Fruit fly (Drosophila melanogaster) whole organism, embryonic: ENCODE results near the gene RhoBTB.

Experiments
- C15 ChIP-seq: fragments of 200-800 bp; sonication (Bioruptor generic); IDR thresholded peaks from 3 replicates; pipeline ENCODE4 v1.3.6; 2022; ENCODE audit warnings: missing biosample characterization, missing genetic modification characterization
- CG10366 ChIP-seq: fragments of 200-800 bp; sonication (Bioruptor generic); IDR thresholded peaks from 2 replicates; pipeline ENCODE4 v1.3.6; 2022; ENCODE audit warnings: missing biosample characterization, missing genetic modification characterization
- CG12391 ChIP-seq: fragments of 200-800 bp; sonication (Bioruptor generic); optimal IDR thresholded peaks from 3 replicates; lab custom pipeline; 2018; ENCODE audit warnings: missing biosample characterization, mild to moderate bottlenecking, missing genetic modification characterization, moderate library complexity
- CG13775 ChIP-seq: fragments of 200-800 bp; sonication (Bioruptor generic); optimal IDR thresholded peaks from 3 replicates; lab custom pipeline; 2017; ENCODE audit warnings: missing biosample characterization, mild to moderate bottlenecking, missing genetic modification characterization
- CG1529 ChIP-seq: fragments of 200-800 bp; sonication (Bioruptor generic); optimal IDR thresholded peaks from 3 replicates; lab custom pipeline; 2018; ENCODE audit warnings: missing biosample characterization, missing genetic modification characterization
- CG15696 ChIP-seq: fragments of 200-800 bp; sonication (Bioruptor generic); optimal IDR thresholded peaks from 2 replicates; lab custom pipeline; 2019; ENCODE audit warnings: missing biosample characterization, mild to moderate bottlenecking, missing genetic modification characterization, moderate library complexity
- CG17359 ChIP-seq: fragments of 200-800 bp; sonication (Bioruptor generic); optimal IDR thresholded peaks from 3 replicates; lab custom pipeline; 2018; ENCODE audit warnings: missing biosample characterization, mild to moderate bottlenecking, missing genetic modification characterization, moderate library complexity
- CG17568 ChIP-seq: fragments of 200-800 bp; sonication (Bioruptor generic); optimal IDR thresholded peaks from 2 replicates; lab custom pipeline; 2018; ENCODE audit warnings: missing biosample characterization, mild to moderate bottlenecking, missing genetic modification characterization, moderate library complexity
- CG1832 ChIP-seq: fragments of 200-800 bp; sonication (Bioruptor generic); optimal IDR thresholded peaks from 2 replicates; lab custom pipeline; 2017; ENCODE audit warnings: missing biosample characterization, mild to moderate bottlenecking, missing genetic modification characterization, inconsistent platforms
- CG31441 ChIP-seq: fragments of 200-800 bp; sonication (Bioruptor generic); IDR thresholded peaks from 2 replicates; pipeline ENCODE4 v1.3.6; 2022; ENCODE audit warnings: missing biosample characterization, missing genetic modification characterization
- CG32772 ChIP-seq: fragments of 200-800 bp; sonication (Bioruptor generic); IDR thresholded peaks from 2 replicates; pipeline ENCODE4 v1.3.6; 2022; ENCODE audit warnings: missing biosample characterization, missing genetic modification characterization
- CG3847 ChIP-seq: fragments of 200-800 bp; sonication (Bioruptor generic); IDR thresholded peaks from 2 replicates; pipeline ENCODE4 v1.3.6; 2022; ENCODE audit warnings: missing biosample characterization, missing genetic modification characterization
- CG6175 ChIP-seq: fragments of 200-800 bp; sonication (Bioruptor generic); IDR thresholded peaks from 3 replicates; pipeline ENCODE4 v1.3.6; 2022; ENCODE audit warnings: missing biosample characterization, missing genetic modification characterization
- CG6272 ChIP-seq: fragments of 200-800 bp; sonication (Bioruptor generic); IDR thresholded peaks from 2 replicates; pipeline ENCODE4 v1.3.6; 2022; ENCODE audit warnings: missing biosample characterization, missing genetic modification characterization
- CG6813 ChIP-seq: fragments of 200-800 bp; sonication (Bioruptor generic); optimal IDR thresholded peaks from 2 replicates; lab custom pipeline; 2017; ENCODE audit warnings: missing biosample characterization, missing genetic modification characterization, mild to moderate bottlenecking, moderate library complexity, missing genetic modification reagents
- CG7271 ChIP-seq: fragments of 200-800 bp; sonication (Bioruptor generic); optimal IDR thresholded peaks from 2 replicates; lab custom pipeline; 2018; ENCODE audit warnings: missing biosample characterization, mild to moderate bottlenecking, missing genetic modification characterization, moderate library complexity
- CG7556 ChIP-seq: fragments of 200-800 bp; sonication (Bioruptor generic); optimal IDR thresholded peaks from 2 replicates; lab custom pipeline; 2017; ENCODE audit warnings: missing biosample characterization, mild to moderate bottlenecking, missing genetic modification characterization
- CG7839 ChIP-seq: fragments of 200-800 bp; sonication (Bioruptor generic); optimal IDR thresholded peaks from 3 replicates; lab custom pipeline; 2018; ENCODE audit warnings: missing biosample characterization, mild to moderate bottlenecking, missing genetic modification characterization, moderate library complexity
- CG8388 ChIP-seq: fragments of 200-800 bp; sonication (Bioruptor generic); optimal IDR thresholded peaks from 2 replicates; lab custom pipeline; 2019; ENCODE audit warnings: missing biosample characterization, mild to moderate bottlenecking, missing genetic modification characterization, moderate library complexity
- Chrac-16 ChIP-seq: fragments of 200-800 bp; sonication (Bioruptor generic); optimal IDR thresholded peaks from 3 replicates; lab custom pipeline; 2016; ENCODE audit warnings: missing biosample characterization, missing genetic modification characterization
- D ChIP-seq, 2 experiments: fragments of 200-800 bp in 1 of 2; fragments of >200 bp in 1 of 2; sonication (Bioruptor generic) in 1 of 2; optimal IDR thresholded peaks; 2 replicates in 1 of 2; 3 replicates in 1 of 2; lab custom pipeline; 2017; ENCODE audit warnings: mild to moderate bottlenecking in 1 of 2, missing biosample characterization in 1 of 2, missing genetic modification characterization in 1 of 2, missing genetic modification reagents in 1 of 2
- D19B ChIP-seq: fragments of 200-800 bp; sonication (Bioruptor generic); optimal IDR thresholded peaks from 2 replicates; lab custom pipeline; 2017; ENCODE audit warnings: missing biosample characterization, mild to moderate bottlenecking, missing genetic modification characterization
- Doc2 ChIP-seq: fragments of 200-800 bp; sonication (Bioruptor generic); IDR thresholded peaks from 2 replicates; pipeline ENCODE4 v1.3.6; 2022; ENCODE audit warnings: missing biosample characterization, missing genetic modification characterization
- Doc3 ChIP-seq: fragments of 200-800 bp; sonication (Bioruptor generic); IDR thresholded peaks from 3 replicates; pipeline ENCODE4 v1.3.6; 2022; ENCODE audit warnings: missing biosample characterization, missing genetic modification characterization; ENCODE audit not compliant: partially characterized antibody
- Fer3 ChIP-seq: fragments of 200-800 bp; sonication (Bioruptor generic); optimal IDR thresholded peaks from 2 replicates; lab custom pipeline; 2018; ENCODE audit warnings: missing biosample characterization, mild to moderate bottlenecking, missing genetic modification characterization, moderate library complexity
- GATAe ChIP-seq: fragments of 200-800 bp; sonication (Bioruptor generic); conservative IDR thresholded peaks from 2 replicates; pipeline ENCODE4 v1.3.6; 2022; ENCODE audit warnings: missing biosample characterization, missing genetic modification characterization
- HmgD ChIP-seq: fragments of 200-800 bp; sonication (Bioruptor generic); optimal IDR thresholded peaks from 3 replicates; lab custom pipeline; 2016; ENCODE audit warnings: missing biosample characterization, missing genetic modification characterization
- Nf-YA ChIP-seq: fragments of 200-800 bp; sonication (Bioruptor generic); IDR thresholded peaks from 2 replicates; pipeline ENCODE4 v1.3.6; 2022; ENCODE audit warnings: missing biosample characterization, missing genetic modification characterization
- Oli ChIP-seq: fragments of 200-800 bp; sonication (Bioruptor generic); optimal IDR thresholded peaks from 2 replicates; lab custom pipeline; 2018; ENCODE audit warnings: missing biosample characterization, mild to moderate bottlenecking, missing genetic modification characterization, moderate library complexity
- Ssrp ChIP-seq: fragments of 200-800 bp; sonication (Bioruptor generic); optimal IDR thresholded peaks from 2 replicates; lab custom pipeline; 2018; ENCODE audit warnings: missing biosample characterization, mild to moderate bottlenecking, missing genetic modification characterization, moderate library complexity
- aop ChIP-seq: fragments of 200-800 bp; sonication (Bioruptor generic); IDR thresholded peaks from 2 replicates; pipeline ENCODE4 v1.3.6; 2022; ENCODE audit warnings: missing biosample characterization, missing genetic modification characterization
- bcd ChIP-seq: fragments of 200-800 bp; sonication (Bioruptor generic); optimal IDR thresholded peaks from 2 replicates; lab custom pipeline; 2017; ENCODE audit warnings: missing biosample characterization, mild to moderate bottlenecking, missing genetic modification characterization
- corto ChIP-seq: fragments of 200-800 bp; sonication (Bioruptor generic); optimal IDR thresholded peaks from 2 replicates; lab custom pipeline; 2016; ENCODE audit warnings: missing biosample characterization, mild to moderate bottlenecking, missing genetic modification characterization, moderate library complexity
- croc ChIP-seq: fragments of 200-800 bp; sonication (Bioruptor generic); conservative IDR thresholded peaks from 3 replicates; pipeline ENCODE4 v1.3.6; 2022; ENCODE audit warnings: missing biosample characterization, missing genetic modification characterization
- dati ChIP-seq: fragments of 200-800 bp; sonication (Bioruptor generic); IDR thresholded peaks from 2 replicates; pipeline ENCODE4 v1.3.6; 2022; ENCODE audit warnings: missing biosample characterization, missing genetic modification characterization
- grn ChIP-seq: fragments of 200-800 bp; sonication (Bioruptor generic); optimal IDR thresholded peaks from 3 replicates; lab custom pipeline; 2017; ENCODE audit warnings: missing biosample characterization, missing genetic modification characterization
- h ChIP-seq: fragments of >200 bp; optimal IDR thresholded peaks from 2 replicates; lab custom pipeline; 2017
- inv ChIP-seq: fragments of 200-800 bp; sonication (Bioruptor generic); IDR thresholded peaks from 2 replicates; pipeline ENCODE4 v1.3.6; 2022; ENCODE audit warnings: missing biosample characterization, missing genetic modification characterization; ENCODE audit not compliant: partially characterized antibody
- kah ChIP-seq: fragments of 200-800 bp; sonication (Bioruptor generic); optimal IDR thresholded peaks from 2 replicates; lab custom pipeline; 2018; ENCODE audit warnings: missing biosample characterization, mild to moderate bottlenecking, missing genetic modification characterization
- p53 ChIP-seq: fragments of 200-800 bp; sonication (Bioruptor generic); optimal IDR thresholded peaks from 2 replicates; lab custom pipeline; 2016; ENCODE audit warnings: missing biosample characterization, missing genetic modification characterization
- peb ChIP-seq: fragments of 200-800 bp; sonication (Bioruptor generic); IDR thresholded peaks from 2 replicates; pipeline ENCODE4 v1.3.6; 2022; ENCODE audit warnings: missing biosample characterization, missing genetic modification characterization
- slbo ChIP-seq: fragments of 200-800 bp; sonication (Bioruptor generic); IDR thresholded peaks from 2 replicates; pipeline ENCODE4 v1.3.6; 2022; ENCODE audit warnings: missing biosample characterization, missing genetic modification characterization
- slp2 ChIP-seq: fragments of 200-800 bp; sonication (Bioruptor generic); optimal IDR thresholded peaks from 2 replicates; lab custom pipeline; 2016; ENCODE audit warnings: missing biosample characterization, missing genetic modification characterization
- tgo ChIP-seq: fragments of 200-800 bp; sonication (Bioruptor generic); IDR thresholded peaks from 3 replicates; pipeline ENCODE4 v1.3.6; 2022; ENCODE audit warnings: missing biosample characterization, missing genetic modification characterization
- tna ChIP-seq: fragments of 200-800 bp; sonication (Bioruptor generic); IDR thresholded peaks from 2 replicates; pipeline ENCODE4 v1.3.6; 2022; ENCODE audit warnings: missing biosample characterization, missing genetic modification characterization; ENCODE audit not compliant: partially characterized antibody
- zen ChIP-seq: fragments of 200-800 bp; sonication (Bioruptor generic); optimal IDR thresholded peaks from 3 replicates; lab custom pipeline; 2018; ENCODE audit warnings: missing biosample characterization, mild to moderate bottlenecking, missing genetic modification characterization, moderate library complexity
- zf30C ChIP-seq: fragments of 200-800 bp; sonication (Bioruptor generic); optimal IDR thresholded peaks from 3 replicates; lab custom pipeline; 2018; ENCODE audit warnings: missing biosample characterization, mild to moderate bottlenecking, missing genetic modification characterization

The RhoBTB gene

dm6 chr3L:20398243-20399222, 22.5 kb downstream of the RhoBTB start (continued):
- TF ChIP-seq CG8388 (GFP tag; lab: Kevin White, UChicago) (peak; percentile 84), slp2 (GFP tag; lab: Kevin White, UChicago) (peak; percentile 57), tna (GFP tag; lab: Robert Waterston, UW) (no peak), zf30C (GFP tag; lab: Kevin White, UChicago) (peak; percentile 81), grn (GFP tag; lab: Kevin White, UChicago) (peak; percentile 54), CG1529 (GFP tag; lab: Kevin White, UChicago) (peak; percentile 86), CG6175 (GFP tag; lab: Robert Waterston, UW) (no peak), Nf-YA (GFP tag; lab: Robert Waterston, UW) (0 out of 2 replicates have a peak, but pooled peaks have one; percentile 39), CG7556 (GFP tag; lab: Kevin White, UChicago) (peak; percentile 92), CG15696 (tag; lab: Kevin White, UChicago) (peak; percentile 48), dati (0 out of 2 replicates have a peak, but pooled peaks have one; percentile 28), corto (GFP tag; lab: Kevin White, UChicago) (peak; percentile 71), CG7839 (tag; lab: Kevin White, UChicago) (peak; percentile 91), peb (GFP tag; lab: Robert Waterston, UW) (peak; percentile 51; the same call in 1 of the 2 replicates), D19B (GFP tag; lab: Kevin White, UChicago) (peak; percentile 64), CG6272 (GFP tag; lab: Robert Waterston, UW) (peak; percentile 53), GATAe (0 out of 2 replicates have a peak, but pooled peaks have one; percentile 11), tgo (GFP tag; lab: Robert Waterston, UW) (peak; percentile 79), CG7271 (peak; percentile 25), kah (peak; percentile 93), CG13775 (GFP tag; lab: Kevin White, UChicago) (peak; percentile 80), CG10366 (GFP tag; lab: Robert Waterston, UW) (peak; percentile 67), CG31441 (peak; percentile 86), Fer3 (tag; lab: Kevin White, UChicago) (peak; percentile 83), h (lab: Kevin White, UChicago) (no peak), slbo (GFP tag; lab: Robert Waterston, UW) (peak; percentile 78), CG12391 (peak; percentile 90), Ssrp (tag; lab: Kevin White, UChicago) (peak; percentile 86), Doc2 (GFP tag; lab: Robert Waterston, UW) (no peak), CG3847 (peak; percentile 73), CG1832 (GFP tag; lab: Kevin White, UChicago) (peak; percentile 38), CG17359 (tag; lab: Kevin White, UChicago) (peak; percentile 87), aop (GFP tag; lab: Robert Waterston, UW) (no peak), HmgD (no peak), Doc3 (GFP tag; lab: Robert Waterston, UW) (no peak), CG32772 (GFP tag; lab: Robert Waterston, UW) (peak; percentile 23; the same call in 1 of the 2 replicates), CG6813 (GFP tag; lab: Kevin White, UChicago) (peak; percentile 67), CG17568 (peak; percentile 76), zen (tag; lab: Kevin White, UChicago) (peak; percentile 46), croc (GFP tag; lab: Robert Waterston, UW) (peak; percentile 36; the same call in 2 of the 3 replicates), bcd (GFP tag; lab: Kevin White, UChicago) (peak; percentile 89), p53 (peak; percentile 10), Chrac-16 (GFP tag; lab: Kevin White, UChicago) (peak; percentile 71), Oli (tag; lab: Kevin White, UChicago) (peak; percentile 92), inv (no peak), C15 (0 out of 3 replicates have a peak, but pooled peaks have one; percentile 51), D (optimal IDR thresholded peaks at IDR 0.05; lab: Kevin White, UChicago) (no peak), D (GFP tag; optimal IDR thresholded peaks at IDR 0.05; lab: Kevin White, UChicago) (peak; percentile 77)
